Fruit fly (Drosophila melanogaster) whole organism, embryonic: ENCODE measurements around the gene CG42820.
A peak's percentile ranks its signal among the peaks of the same experiment; 100 is the strongest.

Experiments used
- C15 ChIP-seq: fragments of 200-800 bp; sonication (Bioruptor generic); IDR thresholded peaks from 3 replicates; pipeline ENCODE4 v1.3.6; 2022; ENCODE audit warnings: missing biosample characterization, missing genetic modification characterization
- CG10543 ChIP-seq: fragments of 200-800 bp; sonication (Bioruptor generic); optimal IDR thresholded peaks from 3 replicates; lab custom pipeline; 2017; ENCODE audit warnings: missing biosample characterization, mild to moderate bottlenecking, missing genetic modification characterization, moderate library complexity
- CG11247 ChIP-seq: fragments of 200-800 bp; sonication (Bioruptor generic); IDR thresholded peaks from 2 replicates; pipeline ENCODE4 v1.3.6; 2022; ENCODE audit warnings: missing biosample characterization, missing genetic modification characterization
- CG12299 ChIP-seq: fragments of 200-800 bp; sonication (Bioruptor generic); optimal IDR thresholded peaks from 2 replicates; lab custom pipeline; 2018; ENCODE audit warnings: missing biosample characterization, mild to moderate bottlenecking, missing genetic modification characterization
- CG13287 ChIP-seq: fragments of 200-800 bp; sonication (Bioruptor generic); IDR thresholded peaks from 2 replicates; pipeline ENCODE4 v1.3.6; 2022; ENCODE audit warnings: missing biosample characterization, missing genetic modification characterization; ENCODE audit not compliant: partially characterized antibody
- CG13296 ChIP-seq: fragments of 200-800 bp; sonication (Bioruptor generic); optimal IDR thresholded peaks from 3 replicates; lab custom pipeline; 2018; ENCODE audit warnings: missing biosample characterization, mild to moderate bottlenecking, missing genetic modification characterization
- CG13624 ChIP-seq: fragments of 200-800 bp; sonication (Bioruptor generic); optimal IDR thresholded peaks from 2 replicates; lab custom pipeline; 2016; ENCODE audit warnings: missing biosample characterization, missing genetic modification characterization
- CG16813 ChIP-seq: fragments of 200-800 bp; sonication (Bioruptor generic); IDR thresholded peaks from 3 replicates; pipeline ENCODE4 v1.3.6; 2022; ENCODE audit warnings: missing biosample characterization, missing genetic modification characterization; ENCODE audit not compliant: partially characterized antibody
- CG18476 ChIP-seq: fragments of 200-800 bp; sonication (Bioruptor generic); optimal IDR thresholded peaks from 2 replicates; lab custom pipeline; 2016; ENCODE audit warnings: missing biosample characterization, mild to moderate bottlenecking, missing genetic modification characterization
- CG2116 ChIP-seq: fragments of 200-800 bp; sonication (Bioruptor generic); optimal IDR thresholded peaks from 3 replicates; lab custom pipeline; 2018; ENCODE audit warnings: missing biosample characterization, mild to moderate bottlenecking, missing genetic modification characterization
- CG31224 ChIP-seq: fragments of 200-800 bp; sonication (Bioruptor generic); IDR thresholded peaks from 2 replicates; pipeline ENCODE4 v1.3.6; 2022; ENCODE audit warnings: missing biosample characterization, missing genetic modification characterization
- CG32767 ChIP-seq: fragments of 200-800 bp; sonication (Bioruptor generic); IDR thresholded peaks from 2 replicates; pipeline ENCODE4 v1.3.6; 2022; ENCODE audit warnings: missing biosample characterization, missing genetic modification characterization
- CG3838 ChIP-seq: fragments of 200-800 bp; sonication (Bioruptor generic); optimal IDR thresholded peaks from 3 replicates; lab custom pipeline; 2016; ENCODE audit warnings: missing biosample characterization, missing genetic modification characterization
- CG4820 ChIP-seq: fragments of 200-800 bp; sonication (Bioruptor generic); optimal IDR thresholded peaks from 3 replicates; lab custom pipeline; 2016; ENCODE audit warnings: missing biosample characterization, missing genetic modification characterization
- CG6791 ChIP-seq: fragments of 200-800 bp; sonication (Bioruptor generic); IDR thresholded peaks from 3 replicates; pipeline ENCODE4 v1.3.6; 2022; ENCODE audit warnings: missing biosample characterization, missing genetic modification characterization; ENCODE audit not compliant: partially characterized antibody
- CG6854 ChIP-seq: fragments of 200-800 bp; sonication (Bioruptor generic); optimal IDR thresholded peaks from 3 replicates; lab custom pipeline; 2017; ENCODE audit warnings: missing biosample characterization, mild to moderate bottlenecking, missing genetic modification characterization
- CG7786 ChIP-seq: fragments of 200-800 bp; sonication (Bioruptor generic); optimal IDR thresholded peaks from 2 replicates; lab custom pipeline; 2016; ENCODE audit warnings: missing biosample characterization, missing genetic modification characterization
- CG9817 ChIP-seq: fragments of 200-800 bp; sonication (Bioruptor generic); optimal IDR thresholded peaks from 2 replicates; lab custom pipeline; 2018; ENCODE audit warnings: missing biosample characterization, mild to moderate bottlenecking, missing genetic modification characterization, moderate library complexity
- CG9876 ChIP-seq: fragments of 200-800 bp; sonication (Bioruptor generic); optimal IDR thresholded peaks from 2 replicates; lab custom pipeline; 2016; ENCODE audit warnings: missing biosample characterization, missing genetic modification characterization
- Dip2 ChIP-seq: fragments of 200-800 bp; sonication (Bioruptor generic); IDR thresholded peaks from 2 replicates; pipeline ENCODE4 v1.3.6; 2022; ENCODE audit warnings: missing biosample characterization, missing genetic modification characterization
- Dref ChIP-seq: fragments of 200-800 bp; sonication (Bioruptor generic); IDR thresholded peaks from 2 replicates; pipeline ENCODE4 v1.3.6; 2022; ENCODE audit warnings: missing biosample characterization, missing genetic modification characterization
- Drgx ChIP-seq: fragments of 200-800 bp; sonication (Bioruptor generic); IDR thresholded peaks from 2 replicates; pipeline ENCODE4 v1.3.6; 2022; ENCODE audit warnings: missing biosample characterization, missing genetic modification characterization
- ERR ChIP-seq: fragments of 200-800 bp; sonication (Bioruptor generic); optimal IDR thresholded peaks from 2 replicates; lab custom pipeline; 2016; ENCODE audit warnings: missing biosample characterization, missing genetic modification characterization
- Fer3 ChIP-seq: fragments of 200-800 bp; sonication (Bioruptor generic); optimal IDR thresholded peaks from 2 replicates; lab custom pipeline; 2018; ENCODE audit warnings: missing biosample characterization, mild to moderate bottlenecking, missing genetic modification characterization, moderate library complexity
- Gsc ChIP-seq: fragments of 200-800 bp; sonication (Bioruptor generic); IDR thresholded peaks from 2 replicates; pipeline ENCODE4 v1.3.6; 2022; ENCODE audit warnings: missing biosample characterization, missing genetic modification characterization
- Kr ChIP-seq: fragments of 200-800 bp; sonication (Bioruptor generic); optimal IDR thresholded peaks from 2 replicates; lab custom pipeline; 2017; ENCODE audit warnings: missing biosample characterization, mild to moderate bottlenecking, missing genetic modification characterization
- Mad ChIP-seq: fragments of 200-800 bp; sonication (Bioruptor generic); optimal IDR thresholded peaks from 2 replicates; lab custom pipeline; 2016; ENCODE audit warnings: missing biosample characterization, missing genetic modification characterization
- NfI ChIP-seq: fragments of 200-800 bp; sonication (Bioruptor generic); optimal IDR thresholded peaks from 3 replicates; lab custom pipeline; 2018; ENCODE audit warnings: missing biosample characterization, mild to moderate bottlenecking, missing genetic modification characterization, moderate library complexity
- Rfx ChIP-seq: fragments of 200-800 bp; sonication (Bioruptor generic); IDR thresholded peaks from 2 replicates; pipeline ENCODE4 v1.3.6; 2022; ENCODE audit warnings: missing biosample characterization, missing genetic modification characterization
- Rx ChIP-seq: fragments of 200-800 bp; sonication (Bioruptor generic); IDR thresholded peaks from 2 replicates; pipeline ENCODE4 v1.3.6; 2022; ENCODE audit warnings: missing biosample characterization, missing genetic modification characterization
- Side ChIP-seq: fragments of 200-800 bp; sonication (Bioruptor generic); optimal IDR thresholded peaks from 2 replicates; lab custom pipeline; 2016; ENCODE audit warnings: missing biosample characterization, missing genetic modification characterization
- Taf1 ChIP-seq: fragments of 200-800 bp; sonication (Bioruptor generic); IDR thresholded peaks from 2 replicates; pipeline ENCODE4 v1.3.6; 2022; ENCODE audit warnings: missing biosample characterization, missing genetic modification characterization
- Tbp ChIP-seq: fragments of >200 bp; optimal IDR thresholded peaks from 2 replicates; lab custom pipeline; 2018; ENCODE audit warnings: missing biosample characterization, missing genetic modification characterization
- ato ChIP-seq: fragments of 200-800 bp; sonication (Bioruptor generic); IDR thresholded peaks from 2 replicates; pipeline ENCODE4 v1.3.6; 2022; ENCODE audit warnings: missing biosample characterization, missing genetic modification characterization; ENCODE audit not compliant: partially characterized antibody
- bcd ChIP-seq: fragments of 200-800 bp; sonication (Bioruptor generic); optimal IDR thresholded peaks from 2 replicates; lab custom pipeline; 2017; ENCODE audit warnings: missing biosample characterization, mild to moderate bottlenecking, missing genetic modification characterization
- bowl ChIP-seq: fragments of 200-800 bp; sonication (Bioruptor generic); IDR thresholded peaks from 2 replicates; pipeline ENCODE4 v1.3.6; 2022; ENCODE audit warnings: missing biosample characterization, missing genetic modification characterization
- chm ChIP-seq: fragments of 200-800 bp; sonication (Bioruptor generic); IDR thresholded peaks from 2 replicates; pipeline ENCODE4 v1.3.6; 2022; ENCODE audit warnings: missing biosample characterization, missing genetic modification characterization
- en ChIP-seq: fragments of 200-800 bp; sonication (Bioruptor generic); optimal IDR thresholded peaks from 2 replicates; lab custom pipeline; 2016; ENCODE audit warnings: missing biosample characterization, missing genetic modification characterization
- gce ChIP-seq: fragments of 200-800 bp; sonication (Bioruptor generic); IDR thresholded peaks from 3 replicates; pipeline ENCODE4 v1.3.6; 2022; ENCODE audit warnings: missing biosample characterization, missing genetic modification characterization
- gcm ChIP-seq: fragments of 200-800 bp; sonication (Bioruptor generic); optimal IDR thresholded peaks from 2 replicates; lab custom pipeline; 2019; ENCODE audit warnings: missing biosample characterization, mild to moderate bottlenecking, missing genetic modification characterization, moderate library complexity
- her ChIP-seq: fragments of 200-800 bp; sonication (Bioruptor generic); optimal IDR thresholded peaks from 2 replicates; lab custom pipeline; 2016; ENCODE audit warnings: missing biosample characterization, missing genetic modification characterization
- hkb ChIP-seq, 2 experiments: fragments of 200-800 bp in 1 of 2; fragments of >200 bp in 1 of 2; sonication (Bioruptor generic) in 1 of 2; IDR thresholded peaks in 1 of 2; optimal IDR thresholded peaks in 1 of 2; 2 replicates each; pipeline versions ENCODE4 v1.3.6 to Lab custom; 2017 to 2022; ENCODE audit warnings: missing biosample characterization in 1 of 2, missing genetic modification characterization in 1 of 2
- odd ChIP-seq: fragments of 200-800 bp; sonication (Bioruptor generic); optimal IDR thresholded peaks from 2 replicates; lab custom pipeline; 2017; ENCODE audit warnings: missing biosample characterization, mild to moderate bottlenecking, missing genetic modification characterization
- prd ChIP-seq, 3 experiments: fragments of >200 bp in 2 of 3; fragments of 200-800 bp in 1 of 3; sonication (Bioruptor generic) in 1 of 3; optimal IDR thresholded peaks in 2 of 3; IDR thresholded peaks in 1 of 3; 2 replicates in 2 of 3; 3 replicates in 1 of 3; pipeline versions ENCODE4 v1.3.6 to Lab custom; 2017 to 2022; ENCODE audit warnings: missing biosample characterization in 1 of 3, missing genetic modification characterization in 1 of 3
- repo ChIP-seq: fragments of 200-800 bp; sonication (Bioruptor generic); optimal IDR thresholded peaks from 2 replicates; lab custom pipeline; 2016; ENCODE audit warnings: missing biosample characterization, missing genetic modification characterization
- scrt ChIP-seq: fragments of 200-800 bp; sonication (Bioruptor generic); optimal IDR thresholded peaks from 2 replicates; lab custom pipeline; 2018; ENCODE audit warnings: missing biosample characterization, mild to moderate bottlenecking, missing genetic modification characterization, moderate library complexity
- ttk ChIP-seq: fragments of 200-800 bp; sonication (Bioruptor generic); IDR thresholded peaks from 2 replicates; pipeline ENCODE4 v2.1.2; 2022; ENCODE audit warnings: missing biosample characterization, missing genetic modification characterization
- unc-4 ChIP-seq: fragments of 200-800 bp; sonication (Bioruptor generic); IDR thresholded peaks from 2 replicates; pipeline ENCODE4 v1.3.6; 2022; ENCODE audit warnings: missing biosample characterization, missing genetic modification characterization; ENCODE audit not compliant: partially characterized antibody
- vnd ChIP-seq: fragments of 200-800 bp; sonication (Bioruptor generic); IDR thresholded peaks from 3 replicates; pipeline ENCODE4 v1.3.6; 2022; ENCODE audit warnings: missing biosample characterization, missing genetic modification characterization; ENCODE audit not compliant: partially characterized antibody

Gene CG42820

dm6 chr2L:8362273-8362954, 29.8 kb downstream of the CG42820 start, which contains the start of gene CG7627 (continued):
- TF ChIP-seq vnd (GFP tag; lab: Robert Waterston, UW) (no peak), Tbp (GFP tag; lab: Kevin White, UChicago) (no peak), ttk (peak; percentile 72), CG10543 (GFP tag; lab: Kevin White, UChicago) (peak; percentile 87), NfI (GFP tag; lab: Kevin White, UChicago) (peak; percentile 52), Mad (no peak), CG6854 (GFP tag; lab: Kevin White, UChicago) (peak; percentile 60), CG7786 (GFP tag; lab: Kevin White, UChicago) (peak; percentile 87), CG18476 (GFP tag; lab: Kevin White, UChicago) (peak; percentile 64), CG31224 (peak; percentile 96), CG3838 (GFP tag; lab: Kevin White, UChicago) (no peak), en (no peak), hkb (optimal IDR thresholded peaks at IDR 0.05; lab: Kevin White, UChicago) (no peak), hkb (GFP tag; IDR thresholded peaks at IDR 0.05; lab: Robert Waterston, UW) (peak; percentile 84), Dip2 (GFP tag; lab: Robert Waterston, UW) (no peak; the same call in 1 of the 2 replicates), Dref (peak; percentile 27), repo (peak; percentile 73), Side (peak; percentile 70), gcm (GFP tag; lab: Kevin White, UChicago) (peak; percentile 48), CG6791 (GFP tag; lab: Robert Waterston, UW) (no peak), bcd (GFP tag; lab: Kevin White, UChicago) (peak; percentile 72), CG4820 (GFP tag; lab: Kevin White, UChicago) (peak; percentile 72), CG13624 (GFP tag; lab: Kevin White, UChicago) (peak; percentile 45), CG9817 (tag; lab: Kevin White, UChicago) (peak; percentile 74), CG13287 (peak; percentile 27; the same call in 1 of the 2 replicates), CG13296 (GFP tag; lab: Kevin White, UChicago) (peak; percentile 67), scrt (GFP tag; lab: Kevin White, UChicago) (peak; percentile 51), unc-4 (GFP tag; lab: Robert Waterston, UW) (no peak), CG11247 (peak; percentile 88), Drgx (peak; percentile 76), chm (GFP tag; lab: Robert Waterston, UW) (peak; percentile 72; the same call in 1 of the 2 replicates), CG9876 (GFP tag; lab: Kevin White, UChicago) (peak; percentile 35), ERR (GFP tag; lab: Kevin White, UChicago) (peak; percentile 63), Fer3 (tag; lab: Kevin White, UChicago) (peak; percentile 82), CG2116 (GFP tag; lab: Kevin White, UChicago) (peak; percentile 17), ato (GFP tag; lab: Robert Waterston, UW) (no peak), C15 (GFP tag; lab: Robert Waterston, UW) (0 out of 3 replicates have a peak, but pooled peaks have one; percentile 52), CG32767 (peak; percentile 64; the same call in 1 of the 2 replicates), odd (GFP tag; lab: Kevin White, UChicago) (peak; percentile 51), Kr (GFP tag; lab: Kevin White, UChicago) (no peak), gce (GFP tag; lab: Robert Waterston, UW) (peak; percentile 31; the same call in 1 of the 3 replicates), Taf1 (GFP tag; lab: Robert Waterston, UW) (peak; percentile 69), Rfx (GFP tag; lab: Robert Waterston, UW) (peak; percentile 87), Gsc (GFP tag; lab: Robert Waterston, UW) (no peak), Rx (GFP tag; lab: Robert Waterston, UW) (peak; percentile 60), bowl (GFP tag; lab: Robert Waterston, UW) (no peak), prd (optimal IDR thresholded peaks at IDR 0.05; lab: Kevin White, UChicago) (no peak), prd (GFP tag; IDR thresholded peaks at IDR 0.05; lab: Robert Waterston, UW) (peak; percentile 81), her (GFP tag; lab: Kevin White, UChicago) (peak; percentile 70), CG16813 (GFP tag; lab: Robert Waterston, UW) (no peak), CG12299 (tag; lab: Kevin White, UChicago) (peak; percentile 71)
